Worm (Caenorhabditis elegans) whole organism, L4 larva: ENCODE measurements around the gene cest-4.

ENCODE experiments used
- D1046.2 ChIP-seq: fragments of 200-800 bp; sonication (Bioruptor generic); IDR thresholded peaks from 2 replicates; pipeline ENCODE4 v1.3.6; 2022; ENCODE audit warnings: missing genetic modification characterization, missing compliant biosample characterization
- F26F4.8 ChIP-seq: fragments of 200-800 bp; sonication (Bioruptor generic); conservative IDR thresholded peaks from 2 replicates; pipeline ENCODE4 v1.3.6; 2022; ENCODE audit warnings: missing genetic modification characterization, missing compliant biosample characterization
- F37D6.2 ChIP-seq: sonication (generic microtip); optimal IDR thresholded peaks from 2 replicates; lab custom pipeline; 2016; ENCODE audit warnings: mild to moderate bottlenecking, missing genetic modification characterization, missing compliant biosample characterization
- T26A8.4 ChIP-seq: fragments of 200-800 bp; sonication (Bioruptor generic); IDR thresholded peaks from 2 replicates; pipeline ENCODE4 v1.3.6; 2022; ENCODE audit warnings: missing genetic modification characterization, missing compliant biosample characterization
- Y5F2A.4 ChIP-seq: fragments of 200-800 bp; sonication (Bioruptor generic); optimal IDR thresholded peaks from 2 replicates; lab custom pipeline; 2018; ENCODE audit warnings: mild to moderate bottlenecking, missing genetic modification characterization, missing compliant biosample characterization
- ZK337.2 ChIP-seq: fragments of 200-800 bp; sonication (Bioruptor generic); IDR thresholded peaks from 2 replicates; pipeline ENCODE4 v1.3.6; 2022; ENCODE audit warnings: missing genetic modification reagents, missing genetic modification characterization, missing compliant biosample characterization
- aha-1 ChIP-seq: fragments of 150-350 bp; peaks from one replicate; lab custom pipeline; 2014; ENCODE audit warnings: missing biosample characterization, missing genetic modification characterization
- aly-2 ChIP-seq: sonication (generic microtip); optimal IDR thresholded peaks from 2 replicates; lab custom pipeline; 2018; ENCODE audit warnings: missing biosample characterization, missing genetic modification characterization
- ama-1 ChIP-seq: fragments of 150-350 bp; optimal IDR thresholded peaks from 2 replicates; lab custom pipeline; 2014; ENCODE audit warnings: inconsistent platforms, mixed read lengths
- arid-1 ChIP-seq: fragments of 200-800 bp; sonication (Bioruptor generic); conservative IDR thresholded peaks from 2 replicates; pipeline ENCODE4 v1.3.6; 2022; ENCODE audit warnings: missing genetic modification reagents, missing genetic modification characterization, missing compliant biosample characterization
- ceh-20 ChIP-seq: fragments of 200-800 bp; sonication (Bioruptor generic); IDR thresholded peaks from 2 replicates; pipeline ENCODE4 v1.3.6; 2022; ENCODE audit warnings: missing genetic modification reagents, missing genetic modification characterization, missing compliant biosample characterization
- ceh-62 ChIP-seq: sonication (generic microtip); optimal IDR thresholded peaks from 2 replicates; lab custom pipeline; 2017; ENCODE audit warnings: missing biosample characterization, missing genetic modification characterization
- ceh-82 ChIP-seq: sonication (generic microtip); optimal IDR thresholded peaks from 2 replicates; lab custom pipeline; 2017; ENCODE audit warnings: missing biosample characterization, missing genetic modification characterization
- ctbp-1 ChIP-seq: fragments of 200-800 bp; sonication (Bioruptor generic); IDR thresholded peaks from 2 replicates; pipeline ENCODE4 v1.3.6; 2022; ENCODE audit warnings: missing genetic modification reagents, missing genetic modification characterization, missing compliant biosample characterization
- daf-12 ChIP-seq: fragments of 150-350 bp; optimal IDR thresholded peaks from 2 replicates; lab custom pipeline; 2014; ENCODE audit warnings: missing biosample characterization, missing genetic modification reagents, missing genetic modification characterization
- daf-19 ChIP-seq: fragments of 200-800 bp; sonication (Bioruptor generic); conservative IDR thresholded peaks from 2 replicates; pipeline ENCODE4 v1.3.6; 2022; ENCODE audit warnings: missing genetic modification characterization, missing compliant biosample characterization
- dmd-8 ChIP-seq: fragments of 200-800 bp; sonication (Bioruptor generic); IDR thresholded peaks from 2 replicates; pipeline ENCODE4 v1.3.6; 2022; ENCODE audit warnings: missing genetic modification characterization, missing compliant biosample characterization
- egl-27 ChIP-seq: sonication (generic microtip); optimal IDR thresholded peaks from 3 replicates; lab custom pipeline; 2017; ENCODE audit warnings: missing biosample characterization, missing genetic modification reagents, missing genetic modification characterization
- fkh-10 ChIP-seq: fragments of 150-350 bp; optimal IDR thresholded peaks from 2 replicates; lab custom pipeline; 2014; ENCODE audit warnings: missing biosample characterization, missing genetic modification reagents, missing genetic modification characterization
- hif-1 ChIP-seq, 2 experiments: sonication (generic microtip); optimal IDR thresholded peaks; 2 replicates each; lab custom pipeline; 2016 to 2017; ENCODE audit warnings: missing compliant biosample characterization in 2 of 2, missing genetic modification characterization in 2 of 2, missing genetic modification reagents in 2 of 2, missing genotype in 2 of 2, mild to moderate bottlenecking in 1 of 2
- hlh-30 ChIP-seq: sonication (generic microtip); optimal IDR thresholded peaks from 2 replicates; lab custom pipeline; 2017; ENCODE audit warnings: antibody characterized with exemption, mild to moderate bottlenecking, missing genetic modification characterization, missing compliant biosample characterization; ENCODE audit not compliant: insufficient read depth
- hmg-1.1 ChIP-seq: fragments of 200-800 bp; sonication (Bioruptor generic); IDR thresholded peaks from 2 replicates; pipeline ENCODE4 v1.3.6; 2022; ENCODE audit warnings: missing genetic modification reagents, missing genetic modification characterization, missing compliant biosample characterization
- lin-1 ChIP-seq: fragments of 200-800 bp; sonication (Bioruptor generic); IDR thresholded peaks from 2 replicates; pipeline ENCODE4 v1.3.6; 2022; ENCODE audit warnings: missing genetic modification reagents, missing genetic modification characterization, missing compliant biosample characterization
- lin-39 ChIP-seq: fragments of 150-350 bp; optimal IDR thresholded peaks from 2 replicates; lab custom pipeline; 2014; ENCODE audit warnings: missing biosample characterization, missing genetic modification reagents, missing genetic modification characterization
- lsy-2 ChIP-seq, 2 experiments: fragments of 150-350 bp in 1 of 2; sonication (generic microtip) in 1 of 2; optimal IDR thresholded peaks; 2 replicates each; lab custom pipeline; 2014 to 2017; ENCODE audit warnings: missing biosample characterization in 2 of 2, missing genetic modification characterization in 2 of 2
- mdl-1 ChIP-seq, 2 experiments: fragments of 150-350 bp in 1 of 2; sonication (generic microtip) in 1 of 2; optimal IDR thresholded peaks; 2 replicates each; lab custom pipeline; 2014 to 2017; ENCODE audit warnings: missing biosample characterization in 2 of 2, missing genetic modification characterization in 2 of 2
- mdt-29 ChIP-seq: fragments of 200-800 bp; sonication (Bioruptor generic); IDR thresholded peaks from 2 replicates; pipeline ENCODE4 v1.3.6; 2022; ENCODE audit warnings: missing genetic modification reagents, missing genetic modification characterization, missing compliant biosample characterization
- mep-1 ChIP-seq: fragments of 150-350 bp; sonication (generic microtip); optimal IDR thresholded peaks from 3 replicates; lab custom pipeline; 2014; ENCODE audit warnings: missing biosample characterization, missing genetic modification characterization
- mxl-2 ChIP-seq: fragments of 200-800 bp; sonication (Bioruptor generic); conservative IDR thresholded peaks from 2 replicates; pipeline ENCODE4 v1.3.6; 2022; ENCODE audit warnings: missing genetic modification reagents, missing genetic modification characterization, missing compliant biosample characterization
- mxl-3 ChIP-seq: fragments of 200-800 bp; sonication (Bioruptor generic); optimal IDR thresholded peaks from 2 replicates; lab custom pipeline; 2018; ENCODE audit warnings: mild to moderate bottlenecking, missing genetic modification characterization, missing compliant biosample characterization
- nhr-102 ChIP-seq: sonication (generic microtip); optimal IDR thresholded peaks from 2 replicates; lab custom pipeline; 2016; ENCODE audit warnings: mild to moderate bottlenecking, missing genetic modification characterization, moderate library complexity, missing compliant biosample characterization
- nhr-11 ChIP-seq: fragments of 150-350 bp; optimal IDR thresholded peaks from 2 replicates; lab custom pipeline; 2014; ENCODE audit warnings: missing biosample characterization, missing genetic modification characterization
- nhr-111 ChIP-seq: fragments of 200-800 bp; sonication (Bioruptor generic); optimal IDR thresholded peaks from 2 replicates; lab custom pipeline; 2018; ENCODE audit warnings: mild to moderate bottlenecking, missing genetic modification characterization, missing compliant biosample characterization
- nhr-28 ChIP-seq: fragments of 150-350 bp; optimal IDR thresholded peaks from 2 replicates; lab custom pipeline; 2014; ENCODE audit warnings: missing biosample characterization, missing genetic modification characterization
- nhr-6 ChIP-seq: fragments of 150-350 bp; optimal IDR thresholded peaks from 2 replicates; lab custom pipeline; 2014; ENCODE audit warnings: missing biosample characterization, missing genetic modification characterization
- pqm-1 ChIP-seq: sonication (generic microtip); optimal IDR thresholded peaks from 2 replicates; lab custom pipeline; 2017; ENCODE audit warnings: missing biosample characterization, missing genetic modification characterization
- rbr-2 ChIP-seq: sonication (generic microtip); optimal IDR thresholded peaks from 2 replicates; lab custom pipeline; 2016; ENCODE audit warnings: missing genotype, missing genetic modification characterization, missing compliant biosample characterization
- saeg-2 ChIP-seq: fragments of 200-800 bp; sonication (Bioruptor generic); IDR thresholded peaks from 2 replicates; pipeline ENCODE4 v1.3.6; 2022; ENCODE audit warnings: missing genetic modification reagents, missing genetic modification characterization, missing compliant biosample characterization
- sdz-12 ChIP-seq: fragments of 200-800 bp; sonication (Bioruptor generic); optimal IDR thresholded peaks from 2 replicates; lab custom pipeline; 2018; ENCODE audit warnings: mild to moderate bottlenecking, missing genetic modification characterization, missing compliant biosample characterization
- spr-3 ChIP-seq: fragments of 200-800 bp; sonication (Bioruptor generic); optimal IDR thresholded peaks from 2 replicates; lab custom pipeline; 2018; ENCODE audit warnings: mild to moderate bottlenecking, missing genetic modification characterization, missing compliant biosample characterization
- tra-1 ChIP-seq: fragments of 200-800 bp; sonication (Bioruptor generic); IDR thresholded peaks from 2 replicates; pipeline ENCODE4 v1.3.6; 2022; ENCODE audit warnings: missing genetic modification reagents, missing genetic modification characterization, missing compliant biosample characterization
- unc-130 ChIP-seq: sonication (generic microtip); optimal IDR thresholded peaks from 2 replicates; lab custom pipeline; 2016; ENCODE audit warnings: missing genetic modification reagents, missing genetic modification characterization, missing compliant biosample characterization
- vab-7 ChIP-seq: fragments of 200-800 bp; sonication (Bioruptor generic); IDR thresholded peaks from 2 replicates; pipeline ENCODE4 v1.3.6; 2022; ENCODE audit warnings: missing genetic modification reagents, missing genetic modification characterization, missing compliant biosample characterization
- zfp-2 ChIP-seq: sonication (generic microtip); optimal IDR thresholded peaks from 2 replicates; lab custom pipeline; 2016; ENCODE audit warnings: mild to moderate bottlenecking, missing genetic modification characterization, missing compliant biosample characterization
- zfp-3 ChIP-seq: fragments of 200-800 bp; sonication (Bioruptor generic); conservative IDR thresholded peaks from 2 replicates; pipeline ENCODE4 v1.3.6; 2022; ENCODE audit warnings: missing genetic modification reagents, missing genetic modification characterization, missing compliant biosample characterization
- zip-11 ChIP-seq: fragments of 200-800 bp; sonication (Bioruptor generic); IDR thresholded peaks from 2 replicates; pipeline ENCODE4 v1.3.6; 2022; ENCODE audit warnings: missing genetic modification characterization, missing compliant biosample characterization
- zip-2 ChIP-seq: fragments of 150-350 bp; optimal IDR thresholded peaks from 2 replicates; lab custom pipeline; 2014; ENCODE audit warnings: missing biosample characterization, missing genetic modification characterization
- ztf-7 ChIP-seq: fragments of 150-350 bp; optimal IDR thresholded peaks from 2 replicates; lab custom pipeline; 2014; ENCODE audit warnings: missing biosample characterization, missing genetic modification characterization

The cest-4 gene

ce11 chrIV:6811808-6812207 lies 9.7 kb upstream of the cest-4 start, which contains the start of gene ceh-48:
ceh-48 (plus strand) TSS chrIV:6812108.
- TF ChIP-seq ceh-62 (tag; lab: Kevin White, UChicago) (no peak), aly-2 (tag; lab: Kevin White, UChicago) (no peak), zip-2 (tag; lab: Kevin White, UChicago) (no peak), vab-7 (GFP tag; lab: Robert Waterston, UW) (no peak)

- TF ChIP-seq hlh-30 (tag; lab: Kevin White, UChicago) (peak; percentile 36), nhr-28 (tag; lab: Kevin White, UChicago) (no peak), egl-27 (no peak), D1046.2 (GFP tag; lab: Robert Waterston, UW) (no peak), nhr-102 (tag; lab: Kevin White, UChicago) (no peak), arid-1 (GFP tag; lab: Robert Waterston, UW) (no peak), ZK337.2 (0 out of 2 replicates have a peak, but pooled peaks have one; percentile 16), nhr-6 (tag; lab: Kevin White, UChicago) (no peak), F26F4.8 (GFP tag; lab: Robert Waterston, UW) (0 out of 2 replicates have a peak, but pooled peaks have one; percentile 16), mep-1 (tag; lab: Kevin White, UChicago) (peak; percentile 71), ctbp-1 (GFP tag; lab: Robert Waterston, UW) (peak; percentile 69), T26A8.4 (GFP tag; lab: Robert Waterston, UW) (no peak), aha-1 (tag; lab: Kevin White, UChicago) (peak; percentile 99), nhr-11 (no peak), hif-1 (tag; optimal IDR thresholded peaks at IDR 0.05; lab: Kevin White, UChicago) (peak in 1 of 2 experiments; percentile 40), ceh-62 (tag; lab: Kevin White, UChicago) (no peak), mdt-29 (GFP tag; lab: Robert Waterston, UW) (no peak), mxl-2 (GFP tag; lab: Robert Waterston, UW) (no peak), hmg-1.1 (peak; percentile 84), lsy-2 (tag; optimal IDR thresholded peaks at IDR 0.05; lab: Kevin White, UChicago) (peak; percentile 11 to 66), fkh-10 (GFP tag; lab: Kevin White, UChicago) (peak; percentile 85), zip-11 (no peak), mdl-1 (tag; optimal IDR thresholded peaks at IDR 0.05; lab: Kevin White, UChicago) (peak in 1 of 2 experiments; percentile 47), tra-1 (GFP tag; lab: Robert Waterston, UW) (no peak), F37D6.2 (peak; percentile 60), zfp-3 (GFP tag; lab: Robert Waterston, UW) (no peak), rbr-2 (tag; lab: Kevin White, UChicago) (peak; percentile 72), sdz-12 (GFP tag; lab: Kevin White, UChicago) (no peak)
Observed at ce11 chrIV:6809756-6810155, 7.6 kb upstream of the cest-4 start.

ce11 chrIV:6806475-6807063 lies 4.4 kb upstream of the cest-4 start, which contains the start of gene C17H12.10:
C17H12.10 (plus strand) TSS chrIV:6806799.
- TF ChIP-seq lin-1 (GFP tag; lab: Robert Waterston, UW) = no peak
- TF ChIP-seq ztf-7 (tag; lab: Kevin White, UChicago) = no peak
- peak in 1 of 2 experiments; percentile 2 for TF ChIP-seq mdl-1 (tag; optimal IDR thresholded peaks at IDR 0.05; lab: Kevin White, UChicago)
- TF ChIP-seq hmg-1.1 = no peak
- TF ChIP-seq dmd-8 (GFP tag; lab: Robert Waterston, UW) = no peak
- TF ChIP-seq lin-39 = no peak
- TF ChIP-seq ama-1 = no peak
- TF ChIP-seq zfp-2 (tag; lab: Kevin White, UChicago) = no peak
- no peak for TF ChIP-seq daf-19 (GFP tag; lab: Robert Waterston, UW)
- TF ChIP-seq spr-3 = no peak
- TF ChIP-seq nhr-111 = no peak
- peak; percentile 44 for TF ChIP-seq aha-1 (tag; lab: Kevin White, UChicago)
- TF ChIP-seq ceh-20 (GFP tag; lab: Robert Waterston, UW) = no peak
- no peak for TF ChIP-seq unc-130 (GFP tag; lab: Kevin White, UChicago)
- no peak for TF ChIP-seq pqm-1
- TF ChIP-seq hlh-30 (tag; lab: Kevin White, UChicago) = no peak
- no peak for TF ChIP-seq Y5F2A.4
- no peak for TF ChIP-seq saeg-2
- no peak for TF ChIP-seq ceh-82
- TF ChIP-seq daf-12 (tag; lab: Kevin White, UChicago) = no peak
- no peak for TF ChIP-seq F37D6.2
- no peak for TF ChIP-seq mxl-3
- 0 out of 2 replicates have a peak, but pooled peaks have one; percentile 46 for TF ChIP-seq ctbp-1 (GFP tag; lab: Robert Waterston, UW)
